Worm (Caenorhabditis elegans) whole organism, mixed stage, embryonic: ENCODE measurements around the gene snr-6.

Experiments
- M03D4.4 ChIP-seq: sonication (generic microtip); optimal IDR thresholded peaks from 2 replicates; lab custom pipeline; 2017; ENCODE audit warnings: mild to moderate bottlenecking, missing genetic modification characterization, missing compliant biosample characterization
- bed-3 ChIP-seq: fragments of 200-800 bp; sonication (Bioruptor generic); optimal IDR thresholded peaks from 3 replicates; lab custom pipeline; 2018; ENCODE audit warnings: mild to moderate bottlenecking, missing genetic modification characterization, moderate library complexity, missing compliant biosample characterization
- blmp-1 ChIP-seq: fragments of 150-350 bp; optimal IDR thresholded peaks from 2 replicates; lab custom pipeline; 2014; ENCODE audit warnings: missing biosample characterization, missing genetic modification characterization
- ceh-39 ChIP-seq: fragments of 150-350 bp; optimal IDR thresholded peaks from 2 replicates; lab custom pipeline; 2014; ENCODE audit warnings: missing biosample characterization, missing genetic modification characterization
- ceh-43 ChIP-seq: fragments of 200-800 bp; sonication (Bioruptor generic); optimal IDR thresholded peaks from 2 replicates; lab custom pipeline; 2018; ENCODE audit warnings: mild to moderate bottlenecking, missing genetic modification characterization, moderate library complexity, missing compliant biosample characterization
- ceh-83 ChIP-seq: fragments of 200-800 bp; sonication (Bioruptor generic); optimal IDR thresholded peaks from 2 replicates; lab custom pipeline; 2018; ENCODE audit warnings: mild to moderate bottlenecking, missing genetic modification characterization, missing compliant biosample characterization
- ces-1 ChIP-seq: fragments of 150-350 bp; optimal IDR thresholded peaks from 2 replicates; lab custom pipeline; 2014; ENCODE audit warnings: missing biosample characterization, missing genetic modification reagents, missing genetic modification characterization
- cnd-1 ChIP-seq: fragments of 200-800 bp; sonication (Bioruptor generic); optimal IDR thresholded peaks from 2 replicates; lab custom pipeline; 2018; ENCODE audit warnings: mild to moderate bottlenecking, missing genetic modification characterization, missing compliant biosample characterization
- drap-1 ChIP-seq: fragments of 200-800 bp; sonication (Bioruptor generic); optimal IDR thresholded peaks from 3 replicates; lab custom pipeline; 2018; ENCODE audit warnings: mild to moderate bottlenecking, missing genetic modification characterization, missing compliant biosample characterization
- elt-1 ChIP-seq: sonication (generic microtip); optimal IDR thresholded peaks from 2 replicates; lab custom pipeline; 2017; ENCODE audit warnings: missing genetic modification characterization, mild to moderate bottlenecking, missing compliant biosample characterization, antibody characterized with exemption, moderate library complexity, borderline replicate concordance; ENCODE audit not compliant: insufficient read depth
- elt-3 ChIP-seq: fragments of 150-350 bp; optimal IDR thresholded peaks from 2 replicates; lab custom pipeline; 2014; ENCODE audit warnings: missing biosample characterization, missing genetic modification characterization
- flh-1 ChIP-seq: fragments of 200-800 bp; sonication (Bioruptor generic); optimal IDR thresholded peaks from 2 replicates; lab custom pipeline; 2018; ENCODE audit warnings: mild to moderate bottlenecking, missing genetic modification characterization, moderate library complexity, missing compliant biosample characterization
- ham-2 ChIP-seq: fragments of 200-800 bp; sonication (Bioruptor generic); optimal IDR thresholded peaks from 2 replicates; lab custom pipeline; 2018; ENCODE audit warnings: mild to moderate bottlenecking, missing genetic modification characterization, missing compliant biosample characterization
- hlh-1 ChIP-seq: fragments of 150-350 bp; optimal IDR thresholded peaks from 2 replicates; lab custom pipeline; 2014; ENCODE audit warnings: missing biosample characterization, missing genetic modification reagents, missing genetic modification characterization
- lin-13 ChIP-seq: fragments of 150-350 bp; optimal IDR thresholded peaks from 2 replicates; lab custom pipeline; 2014; ENCODE audit warnings: missing biosample characterization, missing genetic modification characterization
- lin-32 ChIP-seq: fragments of 200-800 bp; sonication (Bioruptor generic); optimal IDR thresholded peaks from 2 replicates; lab custom pipeline; 2018; ENCODE audit warnings: mild to moderate bottlenecking, missing genetic modification characterization, missing compliant biosample characterization
- mab-5 ChIP-seq: fragments of 150-350 bp; optimal IDR thresholded peaks from 2 replicates; lab custom pipeline; 2014; ENCODE audit warnings: missing biosample characterization, missing genetic modification characterization
- mep-1 ChIP-seq: fragments of 150-350 bp; optimal IDR thresholded peaks from 2 replicates; lab custom pipeline; 2017; ENCODE audit warnings: missing biosample characterization, missing genetic modification reagents, missing genetic modification characterization, inconsistent platforms
- nhr-12 ChIP-seq: fragments of 150-350 bp; optimal IDR thresholded peaks from 2 replicates; lab custom pipeline; 2014; ENCODE audit warnings: missing biosample characterization, missing genetic modification characterization
- nhr-2 ChIP-seq: fragments of 150-350 bp; optimal IDR thresholded peaks from 2 replicates; lab custom pipeline; 2014; ENCODE audit warnings: missing biosample characterization, missing genetic modification characterization
- nhr-237 ChIP-seq: fragments of 150-350 bp; optimal IDR thresholded peaks from 2 replicates; lab custom pipeline; 2014; ENCODE audit warnings: missing biosample characterization, missing genetic modification characterization
- nhr-76 ChIP-seq: sonication (generic microtip); optimal IDR thresholded peaks from 2 replicates; lab custom pipeline; 2017; ENCODE audit warnings: missing biosample characterization, missing genetic modification characterization
- pha-4 ChIP-seq: fragments of 150-350 bp; optimal IDR thresholded peaks from 2 replicates; lab custom pipeline; 2018; ENCODE audit warnings: missing biosample characterization, missing genetic modification reagents, missing genetic modification characterization
- sem-2 ChIP-seq: fragments of 200-800 bp; sonication (Bioruptor generic); optimal IDR thresholded peaks from 2 replicates; lab custom pipeline; 2018; ENCODE audit warnings: mild to moderate bottlenecking, missing genetic modification characterization, missing compliant biosample characterization
- snpc-4 ChIP-seq: fragments of 150-350 bp; optimal IDR thresholded peaks from 2 replicates; lab custom pipeline; 2014; ENCODE audit warnings: missing biosample characterization, missing genetic modification characterization
- sptf-1 ChIP-seq: sonication (generic microtip); optimal IDR thresholded peaks from 2 replicates; lab custom pipeline; 2017; ENCODE audit warnings: mild to moderate bottlenecking, missing genetic modification characterization, moderate library complexity, missing compliant biosample characterization
- tbx-8 ChIP-seq: fragments of 200-800 bp; sonication (Bioruptor generic); optimal IDR thresholded peaks from 2 replicates; lab custom pipeline; 2018; ENCODE audit warnings: mild to moderate bottlenecking, missing genetic modification characterization, moderate library complexity, missing compliant biosample characterization
- unc-120 ChIP-seq: sonication (generic microtip); optimal IDR thresholded peaks from 2 replicates; lab custom pipeline; 2017; ENCODE audit warnings: missing genetic modification characterization, missing compliant biosample characterization; ENCODE audit not compliant: poor library complexity, severe bottlenecking
- unc-39 ChIP-seq: fragments of 150-350 bp; optimal IDR thresholded peaks from 2 replicates; lab custom pipeline; 2014; ENCODE audit warnings: missing biosample characterization, missing genetic modification characterization
- unc-62 ChIP-seq: fragments of 150-350 bp; optimal IDR thresholded peaks from 2 replicates; lab custom pipeline; 2014; ENCODE audit warnings: missing biosample characterization, missing genetic modification reagents, missing genetic modification characterization
- zip-8 ChIP-seq: fragments of 150-350 bp; optimal IDR thresholded peaks from 2 replicates; lab custom pipeline; 2014; ENCODE audit warnings: missing biosample characterization, missing genetic modification characterization
- ztf-11 ChIP-seq: fragments of 150-350 bp; optimal IDR thresholded peaks from 2 replicates; lab custom pipeline; 2014; ENCODE audit warnings: missing biosample characterization, missing genetic modification characterization

The snr-6 gene

ce11 chrIII:12443880-12444279 is 14.5 kb upstream of the snr-6 start:
- TF ChIP-seq elt-1 (no peak), ham-2 (GFP tag; lab: Kevin White, UChicago) (no peak), sptf-1 (no peak)

- no peak for TF ChIP-seq elt-3
- TF ChIP-seq nhr-2 (tag; lab: Kevin White, UChicago), result no peak
- TF ChIP-seq unc-120 (tag; lab: Kevin White, UChicago), result no peak
- no peak for TF ChIP-seq unc-62
- TF ChIP-seq blmp-1, result no peak
- TF ChIP-seq tbx-8, result no peak
- TF ChIP-seq M03D4.4 (tag; lab: Kevin White, UChicago), result no peak
Measured at ce11 chrIII:12439056-12439455, 9.6 kb upstream of the snr-6 start.

ce11 chrIII:12437020-12437419 is 7.6 kb upstream of the snr-6 start:
- TF ChIP-seq zip-8 (tag; lab: Kevin White, UChicago), result no peak
- TF ChIP-seq bed-3, result no peak
- no peak for TF ChIP-seq lin-13
- no peak for TF ChIP-seq ceh-83
- TF ChIP-seq flh-1, result no peak
- TF ChIP-seq snpc-4, result no peak
- TF ChIP-seq unc-120 (tag; lab: Kevin White, UChicago), result no peak
- no peak for TF ChIP-seq ces-1 (GFP tag; lab: Kevin White, UChicago)
- no peak for TF ChIP-seq lin-32
- no peak for TF ChIP-seq ham-2 (GFP tag; lab: Kevin White, UChicago)
- no peak for TF ChIP-seq nhr-76 (tag; lab: Kevin White, UChicago)

ce11 chrIII:12436215-12436614 is 6.8 kb upstream of the snr-6 start, which contains the start of gene fbxa-218:
Gene fbxa-218, plus strand, starts transcription at chrIII:12436515.
- TF ChIP-seq blmp-1 (no peak), nhr-237 (tag; lab: Kevin White, UChicago) (no peak), nhr-12 (tag; lab: Kevin White, UChicago) (no peak), mep-1 (tag; lab: Kevin White, UChicago) (no peak), nhr-2 (tag; lab: Kevin White, UChicago) (no peak), drap-1 (GFP tag; lab: Kevin White, UChicago) (no peak), cnd-1 (tag; lab: Kevin White, UChicago) (no peak), elt-3 (no peak), mab-5 (tag; lab: Kevin White, UChicago) (no peak), ztf-11 (tag; lab: Kevin White, UChicago) (no peak)
- TF ChIP-seq, all 35 proteins: peak for 0

ce11 chrIII:12434104-12434503 is 4.7 kb upstream of the snr-6 start, which contains the start of gene Y49E10.27:
Gene Y49E10.27, plus strand, starts transcription at chrIII:12434404.
- TF ChIP-seq pha-4 (no peak), sptf-1 (no peak), unc-120 (tag; lab: Kevin White, UChicago) (no peak), flh-1 (no peak)

ce11 chrIII:12430209-12430608 is 780 bp upstream of the snr-6 start, which contains the start of gene Y49E10.16:
Gene Y49E10.16, plus strand, starts transcription at chrIII:12430509.
- TF ChIP-seq snpc-4 (no peak), pha-4 (no peak), nhr-76 (tag; lab: Kevin White, UChicago) (no peak), blmp-1 (no peak), bed-3 (no peak), unc-39 (tag; lab: Kevin White, UChicago) (no peak), ceh-39 (no peak), drap-1 (GFP tag; lab: Kevin White, UChicago) (no peak), zip-8 (tag; lab: Kevin White, UChicago) (no peak), ces-1 (GFP tag; lab: Kevin White, UChicago) (no peak), ceh-43 (GFP tag; lab: Kevin White, UChicago) (no peak), hlh-1 (tag; lab: Kevin White, UChicago) (no peak), ztf-11 (tag; lab: Kevin White, UChicago) (no peak), elt-3 (no peak), nhr-2 (tag; lab: Kevin White, UChicago) (no peak), sem-2 (GFP tag; lab: Kevin White, UChicago) (no peak)
